Worm (Caenorhabditis elegans) whole organism, L3 larva: Measurements from ENCODE around the gene R09A8.2.

Experiments used
- daf-12 ChIP-seq: fragments of 150-350 bp; optimal IDR thresholded peaks from 2 replicates; lab custom pipeline; 2014; ENCODE audit warnings: missing biosample characterization, missing genetic modification reagents, missing genetic modification characterization
- eor-1 ChIP-seq, 2 experiments: fragments of 150-350 bp; optimal IDR thresholded peaks; 2 replicates each; lab custom pipeline; 2014 to 2018; ENCODE audit warnings: missing biosample characterization in 2 of 2, missing genetic modification characterization in 2 of 2
- fos-1 ChIP-seq: fragments of 150-350 bp; optimal IDR thresholded peaks from 2 replicates; lab custom pipeline; 2014; ENCODE audit warnings: missing biosample characterization, missing genetic modification characterization
- mml-1 ChIP-seq: fragments of 150-350 bp; sonication (generic microtip); optimal IDR thresholded peaks from 3 replicates; lab custom pipeline; 2014; ENCODE audit warnings: missing biosample characterization, missing genetic modification characterization
- nhr-12 ChIP-seq: fragments of 150-350 bp; optimal IDR thresholded peaks from 2 replicates; lab custom pipeline; 2014; ENCODE audit warnings: missing biosample characterization, missing genetic modification characterization
- nhr-67 ChIP-seq: fragments of 150-350 bp; optimal IDR thresholded peaks from 2 replicates; lab custom pipeline; 2014; ENCODE audit warnings: missing biosample characterization, missing genetic modification characterization
- pha-4 ChIP-seq: fragments of 150-350 bp; optimal IDR thresholded peaks from 2 replicates; lab custom pipeline; 2014; ENCODE audit warnings: missing biosample characterization, missing genetic modification reagents, missing genetic modification characterization
- pqm-1 ChIP-seq: fragments of 150-350 bp; optimal IDR thresholded peaks from 2 replicates; lab custom pipeline; 2017; ENCODE audit warnings: missing biosample characterization, missing genetic modification characterization, inconsistent platforms
- skn-1 ChIP-seq: fragments of 150-350 bp; optimal IDR thresholded peaks from 2 replicates; lab custom pipeline; 2014; ENCODE audit warnings: missing biosample characterization, missing genetic modification characterization

DNA sequence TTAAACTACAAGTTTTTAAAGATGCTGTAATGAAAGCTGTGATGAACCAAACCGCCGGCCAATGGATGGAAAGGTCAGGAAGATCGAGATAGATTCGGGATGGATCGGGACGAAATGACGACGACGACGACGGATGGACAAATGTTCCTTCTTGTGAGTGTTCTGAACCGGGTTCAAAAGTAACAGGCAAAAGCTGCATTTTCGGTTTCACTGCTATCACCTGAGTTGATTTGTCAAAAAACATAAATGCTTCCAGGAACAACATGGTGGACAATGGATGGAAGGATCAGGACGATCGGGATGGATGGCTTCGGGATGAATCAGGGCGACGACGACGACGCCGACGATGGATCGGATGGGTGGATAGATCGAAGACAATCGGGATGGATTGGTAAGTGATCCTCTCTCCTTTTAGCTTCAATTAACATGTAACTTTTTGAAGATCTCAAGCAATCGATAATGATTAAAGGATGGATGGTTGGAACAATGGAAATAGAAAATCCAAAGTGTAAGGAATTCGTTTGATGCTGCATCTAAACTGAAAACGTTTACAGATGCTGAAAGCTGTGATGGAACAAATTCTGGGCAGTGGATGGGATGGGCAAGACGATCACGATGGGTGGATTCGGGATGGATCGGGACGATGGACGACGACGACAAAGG, 15.8 kb upstream of the R09A8.2 start, which contains the start of the genes T24D5.6 and R09A8.9:
- TF ChIP-seq pqm-1 (tag; lab: Kevin White, UChicago): no peak
- no peak for TF ChIP-seq mml-1
- TF ChIP-seq nhr-12 (tag; lab: Kevin White, UChicago): no peak
- TF ChIP-seq nhr-67 (tag; lab: Kevin White, UChicago): no peak
- no peak for TF ChIP-seq fos-1
- TF ChIP-seq skn-1 (tag; lab: Kevin White, UChicago): no peak
- no peak for TF ChIP-seq eor-1 (tag; optimal IDR thresholded peaks at IDR 0.05; lab: Kevin White, UChicago)
- no peak for TF ChIP-seq pha-4
- TF ChIP-seq daf-12 (tag; lab: Kevin White, UChicago): no peak
